Worm (Caenorhabditis elegans): ENCODE measurements around the gene fbxb-44.

DNA sequence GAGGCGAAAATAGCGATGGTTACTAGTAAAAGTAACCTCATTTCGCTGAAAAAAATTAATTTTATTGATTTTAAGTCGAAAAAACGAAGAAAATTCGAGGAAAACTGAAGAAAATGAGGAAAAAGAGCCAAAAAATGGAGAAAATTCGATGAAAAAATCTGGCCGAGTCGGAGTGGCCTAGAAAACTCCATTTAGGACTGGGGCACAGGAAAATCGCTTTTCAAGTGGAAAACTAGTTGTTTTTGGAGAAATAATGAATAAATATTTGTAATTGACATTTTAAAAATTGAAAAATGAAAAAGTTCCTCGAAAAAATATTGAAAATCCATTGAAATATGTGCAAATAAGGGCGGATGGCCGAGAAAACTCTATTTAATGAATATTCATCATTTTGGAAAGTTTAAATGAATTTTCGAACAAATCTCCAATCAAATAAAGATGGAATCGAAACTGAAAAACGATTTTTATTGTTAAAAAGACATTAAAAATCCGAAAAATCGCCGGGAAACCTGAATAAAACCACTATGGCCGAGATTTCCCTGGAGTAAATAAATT, 38.3 kb upstream of the fbxb-44 start, which contains the start of gene emc-1:
- no peak for TF ChIP-seq ama-1 (optimal IDR thresholded peaks at IDR 0.05)
- TF ChIP-seq ztf-11 (tag; optimal IDR thresholded peaks at IDR 0.05), result no peak
- no peak for TF ChIP-seq elt-3 (tag; optimal IDR thresholded peaks at IDR 0.05)
- peak; percentile 8 for TF ChIP-seq unc-55 (GFP tag; optimal IDR thresholded peaks at IDR 0.05)
- TF ChIP-seq nhr-12 (tag; optimal IDR thresholded peaks at IDR 0.05), result no peak
- TF ChIP-seq nhr-6 (tag; optimal IDR thresholded peaks at IDR 0.05), result no peak
